Worm (Caenorhabditis elegans) whole organism, early embryonic: ENCODE results near the gene Y69H2.1.

Source experiments
- ama-1 ChIP-seq: fragments of 150-350 bp; optimal IDR thresholded peaks from 2 replicates; lab custom pipeline; 2014
- ceh-36 ChIP-seq: sonication (generic microtip); optimal IDR thresholded peaks from 2 replicates; lab custom pipeline; 2016; ENCODE audit warnings: missing genetic modification characterization, inconsistent platforms, missing compliant biosample characterization
- tbx-11 ChIP-seq: fragments of 200-800 bp; sonication (Bioruptor generic); IDR thresholded peaks from 2 replicates; pipeline ENCODE4 v1.3.6; 2022; ENCODE audit warnings: missing genetic modification characterization, missing compliant biosample characterization

DNA sequence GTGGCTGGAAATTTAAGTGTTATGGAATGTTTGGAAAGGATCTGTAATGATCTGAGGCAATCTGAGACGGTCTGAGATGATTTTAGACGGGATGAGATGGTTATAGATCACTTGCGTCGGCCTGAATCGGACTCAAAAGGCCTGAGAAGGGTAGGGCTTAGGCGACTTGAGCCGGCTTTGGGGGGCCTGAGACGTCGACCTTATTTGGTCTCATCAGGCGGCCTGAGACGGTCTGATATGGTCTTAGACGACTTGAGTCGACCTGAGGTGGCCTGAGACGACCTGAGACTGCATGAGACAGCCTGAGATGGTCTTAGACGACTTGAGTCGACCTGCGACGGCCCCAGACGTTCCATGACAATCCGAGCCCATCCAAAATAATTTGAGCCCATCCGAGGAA is 34.0 kb upstream of the Y69H2.1 start:
- TF ChIP-seq ama-1 (lab: Kevin White, UChicago) (no peak), tbx-11 (no peak), ceh-36 (no peak)
